Worm (Caenorhabditis elegans): Measurements from ENCODE around the gene mbk-1.

The mbk-1 gene

DNA sequence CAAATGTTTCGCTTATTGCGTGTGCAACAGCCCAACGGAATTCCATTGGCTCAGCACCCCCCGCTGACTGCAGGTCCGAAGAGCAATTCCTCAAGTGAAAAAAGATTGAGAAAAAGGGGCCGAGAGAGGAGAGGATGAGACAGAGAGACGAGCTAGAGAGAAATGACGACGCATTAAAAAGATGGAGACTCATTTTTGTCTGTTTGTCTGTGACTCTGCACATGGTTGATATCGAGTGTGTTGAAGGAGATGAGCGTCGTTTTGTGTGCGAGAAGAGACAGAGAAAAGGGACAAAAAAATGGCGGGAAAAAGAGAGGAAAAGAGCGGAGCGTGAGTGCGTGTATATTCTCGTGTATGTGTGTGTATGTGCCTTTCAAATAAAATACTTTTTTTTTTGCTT is 16.7 kb upstream of the mbk-1 start (continued):
- no peak for TF ChIP-seq ceh-24 (tag; optimal IDR thresholded peaks at IDR 0.05)
- TF ChIP-seq K02D7.2 (tag; optimal IDR thresholded peaks at IDR 0.05): no peak
- peak; percentile 74 for TF ChIP-seq rnt-1 (tag; optimal IDR thresholded peaks at IDR 0.05)
- no peak for TF ChIP-seq ztf-16 (tag; optimal IDR thresholded peaks at IDR 0.05)
- no peak for TF ChIP-seq npax-4 (tag; optimal IDR thresholded peaks at IDR 0.05)
- no peak for TF ChIP-seq pha-4 (tag; optimal IDR thresholded peaks at IDR 0.05)
- peak; percentile 14 for TF ChIP-seq F13H6.1 (tag; optimal IDR thresholded peaks at IDR 0.05)
- TF ChIP-seq ceh-45 (GFP tag; IDR thresholded peaks at IDR 0.05): no peak
- peak; percentile 21 for TF ChIP-seq fkh-6 (tag; optimal IDR thresholded peaks at IDR 0.05)
- peak; percentile 95 for TF ChIP-seq ceh-18 (tag; optimal IDR thresholded peaks at IDR 0.05)
- peak; percentile 46 for TF ChIP-seq C08G9.2 (tag; optimal IDR thresholded peaks at IDR 0.05)
- no peak for TF ChIP-seq che-1 (tag; optimal IDR thresholded peaks at IDR 0.05)
- TF ChIP-seq lim-6 (tag; optimal IDR thresholded peaks at IDR 0.05): peak; percentile 41
- no peak for TF ChIP-seq ceh-30 (tag; optimal IDR thresholded peaks at IDR 0.05)
- TF ChIP-seq eyg-1 (tag; optimal IDR thresholded peaks at IDR 0.05): no peak
- TF ChIP-seq ceh-48 (tag; optimal IDR thresholded peaks at IDR 0.05): no peak

ce11 chrX:14838339-14838738 is 14.0 kb upstream of the mbk-1 start:
- TF ChIP-seq C08G9.2 (tag; optimal IDR thresholded peaks at IDR 0.05): no peak
- peak; percentile 71 for TF ChIP-seq unc-42 (tag; optimal IDR thresholded peaks at IDR 0.05)
- TF ChIP-seq ceh-2 (tag; optimal IDR thresholded peaks at IDR 0.05): no peak
- no peak for TF ChIP-seq ceh-30 (tag; optimal IDR thresholded peaks at IDR 0.05)
- TF ChIP-seq rnt-1 (tag; optimal IDR thresholded peaks at IDR 0.05): no peak

DNA sequence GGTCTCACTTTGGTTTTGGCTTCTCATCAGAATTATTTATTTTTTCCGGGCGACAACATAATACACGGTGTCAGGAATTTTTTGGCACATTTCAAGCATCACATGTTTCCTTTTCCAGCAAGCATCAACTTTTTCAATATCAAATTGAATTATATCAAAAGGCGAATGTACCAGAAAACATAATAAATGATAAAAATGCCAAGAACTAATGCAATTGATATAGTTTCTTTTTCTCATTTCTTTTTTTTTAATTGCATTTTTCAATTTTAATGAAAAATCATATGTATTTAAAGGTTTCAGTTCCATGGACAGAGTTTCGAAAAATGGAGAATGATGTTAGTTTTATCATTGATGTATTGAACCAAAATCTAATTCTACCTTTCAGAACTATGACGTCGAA is 7.2 kb upstream of the mbk-1 start, which contains the start of gene dpf-2:
Gene dpf-2 (plus strand): TSS at position 301 of the 400 bp plus-strand sequence.
- TF ChIP-seq dve-1 (tag; optimal IDR thresholded peaks at IDR 0.05) (no peak), ceh-9 (tag; optimal IDR thresholded peaks at IDR 0.05) (no peak), ceh-34 (tag; optimal IDR thresholded peaks at IDR 0.05) (no peak), sox-2 (GFP tag; IDR thresholded peaks at IDR 0.05) (no peak), sdc-2 (tag; optimal IDR thresholded peaks at IDR 0.05) (no peak), dmd-4 (tag; optimal IDR thresholded peaks at IDR 0.05; ENCODE audit: borderline replicate concordance) (no peak)

DNA sequence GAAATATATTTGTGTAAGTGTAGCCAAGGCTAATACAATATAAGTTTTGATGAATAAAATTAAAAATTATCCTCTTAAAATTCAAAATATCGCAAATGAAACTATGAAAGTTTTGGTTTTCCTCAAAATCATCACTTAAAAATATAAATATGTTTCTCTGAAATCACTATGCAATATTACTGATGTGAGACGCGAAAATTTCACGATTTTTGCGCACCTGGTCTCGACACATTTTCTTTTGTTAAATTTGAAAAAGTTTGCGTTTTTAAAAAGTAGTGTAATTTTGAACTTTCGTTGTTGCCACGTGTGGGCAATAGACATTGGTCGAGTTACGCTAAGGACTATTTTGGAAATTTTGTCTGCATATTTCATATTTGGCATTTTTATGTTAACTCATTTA is 4.4 kb upstream of the mbk-1 start:
- no peak for TF ChIP-seq ceh-22 (tag; optimal IDR thresholded peaks at IDR 0.05)
- no peak for TF ChIP-seq ceh-19 (GFP tag; optimal IDR thresholded peaks at IDR 0.05)
- TF ChIP-seq pag-3 (tag; optimal IDR thresholded peaks at IDR 0.05; ENCODE audit: borderline replicate concordance): no peak
- no peak for TF ChIP-seq K02D7.2 (tag; optimal IDR thresholded peaks at IDR 0.05)
- TF ChIP-seq eyg-1 (tag; optimal IDR thresholded peaks at IDR 0.05): no peak
- no peak for TF ChIP-seq hlh-8 (tag; optimal IDR thresholded peaks at IDR 0.05)
- no peak for TF ChIP-seq ahr-1 (tag; optimal IDR thresholded peaks at IDR 0.05)
- no peak for TF ChIP-seq madf-2 (tag; optimal IDR thresholded peaks at IDR 0.05)
- TF ChIP-seq elt-2 (tag; optimal IDR thresholded peaks at IDR 0.05): no peak
- TF ChIP-seq nhr-11 (tag; optimal IDR thresholded peaks at IDR 0.05): no peak
- TF ChIP-seq tbx-2 (tag; optimal IDR thresholded peaks at IDR 0.05): no peak
- no peak for TF ChIP-seq ceh-48 (tag; optimal IDR thresholded peaks at IDR 0.05)
- no peak for TF ChIP-seq unc-86 (tag; optimal IDR thresholded peaks at IDR 0.05)
- no peak for TF ChIP-seq ceh-9 (tag; optimal IDR thresholded peaks at IDR 0.05)

- no peak for TF ChIP-seq C38D4.7 (GFP tag; optimal IDR thresholded peaks at IDR 0.05)
- no peak for TF ChIP-seq elt-2 (tag; optimal IDR thresholded peaks at IDR 0.05)
- no peak for TF ChIP-seq sdc-2 (tag; optimal IDR thresholded peaks at IDR 0.05)
- no peak for TF ChIP-seq ama-1 (optimal IDR thresholded peaks at IDR 0.05)
- no peak for TF ChIP-seq zip-5 (tag; optimal IDR thresholded peaks at IDR 0.05)
- no peak for TF ChIP-seq che-1 (tag; optimal IDR thresholded peaks at IDR 0.05)
- no peak for TF ChIP-seq tbx-2 (tag; optimal IDR thresholded peaks at IDR 0.05)
- TF ChIP-seq nhr-11 (tag; optimal IDR thresholded peaks at IDR 0.05): no peak
- no peak for TF ChIP-seq hlh-13 (GFP tag; optimal IDR thresholded peaks at IDR 0.05)
- no peak for TF ChIP-seq ceh-14 (tag; optimal IDR thresholded peaks at IDR 0.05)
- TF ChIP-seq Y22D7AL.16 (tag; optimal IDR thresholded peaks at IDR 0.05): no peak
- TF ChIP-seq sox-2 (GFP tag; IDR thresholded peaks at IDR 0.05): no peak
- no peak for TF ChIP-seq pag-3 (tag; optimal IDR thresholded peaks at IDR 0.05; ENCODE audit: borderline replicate concordance)
- no peak for TF ChIP-seq ahr-1 (tag; optimal IDR thresholded peaks at IDR 0.05)
- no peak for TF ChIP-seq dve-1 (tag; optimal IDR thresholded peaks at IDR 0.05)
- TF ChIP-seq pha-4 (tag; optimal IDR thresholded peaks at IDR 0.05): no peak
- no peak for TF ChIP-seq lin-11 (tag; optimal IDR thresholded peaks at IDR 0.05)
- no peak for TF ChIP-seq madf-2 (tag; optimal IDR thresholded peaks at IDR 0.05)
- no peak for TF ChIP-seq fax-1 (tag; optimal IDR thresholded peaks at IDR 0.05)
- TF ChIP-seq ceh-31 (tag; optimal IDR thresholded peaks at IDR 0.05): no peak
Observed at ce11 chrX:14819495-14819894, 4.8 kb downstream of the mbk-1 start.
